Worm (Caenorhabditis elegans) whole organism, L3 larva: Measurements from ENCODE around the gene srxa-2.

Source experiments
- R02D3.7 ChIP-seq: fragments of 150-350 bp; optimal IDR thresholded peaks from 2 replicates; lab custom pipeline; 2014; ENCODE audit warnings: missing biosample characterization, missing genetic modification characterization
- ZK546.5 ChIP-seq: sonication (generic microtip); optimal IDR thresholded peaks from 2 replicates; lab custom pipeline; 2017; ENCODE audit warnings: missing biosample characterization, missing genetic modification characterization
- aly-2 ChIP-seq: fragments of 150-350 bp; optimal IDR thresholded peaks from 2 replicates; lab custom pipeline; 2014; ENCODE audit warnings: missing biosample characterization, missing genetic modification characterization
- ama-1 ChIP-seq: fragments of 150-350 bp; optimal IDR thresholded peaks from 2 replicates; lab custom pipeline; 2018
- ceh-16 ChIP-seq: sonication (generic microtip); optimal IDR thresholded peaks from 2 replicates; lab custom pipeline; 2017; ENCODE audit warnings: missing biosample characterization, missing genetic modification characterization
- ceh-82 ChIP-seq: fragments of 150-350 bp; optimal IDR thresholded peaks from 2 replicates; lab custom pipeline; 2014; ENCODE audit warnings: missing biosample characterization, missing genetic modification characterization
- ceh-9 ChIP-seq: sonication (generic microtip); optimal IDR thresholded peaks from 2 replicates; lab custom pipeline; 2018; ENCODE audit warnings: missing biosample characterization, missing genetic modification characterization
- egl-27 ChIP-seq: sonication (generic microtip); optimal IDR thresholded peaks from 4 replicates; lab custom pipeline; 2017; ENCODE audit warnings: missing biosample characterization, missing genetic modification reagents, missing genetic modification characterization
- egl-5 ChIP-seq: fragments of 150-350 bp; optimal IDR thresholded peaks from 2 replicates; lab custom pipeline; 2017; ENCODE audit warnings: missing biosample characterization, missing genetic modification reagents, missing genetic modification characterization, inconsistent platforms
- elt-2 ChIP-seq: sonication (generic microtip); optimal IDR thresholded peaks from 2 replicates; lab custom pipeline; 2016; ENCODE audit warnings: missing genetic modification reagents, mild to moderate bottlenecking, missing genetic modification characterization, missing compliant biosample characterization
- elt-3 ChIP-seq, 3 experiments: fragments of 150-350 bp in 1 of 3; sonication (generic microtip) in 2 of 3; optimal IDR thresholded peaks; 2 replicates in 2 of 3; 4 replicates in 1 of 3; lab custom pipeline; 2014 to 2017; ENCODE audit warnings: missing biosample characterization in 3 of 3, missing genetic modification characterization in 3 of 3
- eor-1 ChIP-seq, 2 experiments: fragments of 150-350 bp; optimal IDR thresholded peaks; 2 replicates each; lab custom pipeline; 2014 to 2018; ENCODE audit warnings: missing biosample characterization in 2 of 2, missing genetic modification characterization in 2 of 2
- fkh-2 ChIP-seq: fragments of 150-350 bp; optimal IDR thresholded peaks from 2 replicates; lab custom pipeline; 2014; ENCODE audit warnings: missing biosample characterization, missing genetic modification reagents, missing genetic modification characterization
- fos-1 ChIP-seq: fragments of 150-350 bp; optimal IDR thresholded peaks from 2 replicates; lab custom pipeline; 2014; ENCODE audit warnings: missing biosample characterization, missing genetic modification characterization
- hmg-11 ChIP-seq: sonication (generic microtip); optimal IDR thresholded peaks from 2 replicates; lab custom pipeline; 2016; ENCODE audit warnings: missing genetic modification characterization, missing compliant biosample characterization
- lin-15B ChIP-seq: fragments of 150-350 bp; optimal IDR thresholded peaks from 2 replicates; lab custom pipeline; 2014; ENCODE audit warnings: missing biosample characterization, missing genetic modification characterization
- lin-39 ChIP-seq: fragments of 150-350 bp; optimal IDR thresholded peaks from 2 replicates; lab custom pipeline; 2018; ENCODE audit warnings: missing biosample characterization, missing genetic modification reagents, missing genetic modification characterization
- lsy-12 ChIP-seq: sonication (generic microtip); optimal IDR thresholded peaks from 2 replicates; lab custom pipeline; 2016; ENCODE audit warnings: mild to moderate bottlenecking, missing genetic modification characterization, missing compliant biosample characterization
- mdl-1 ChIP-seq: fragments of 150-350 bp; optimal IDR thresholded peaks from 2 replicates; lab custom pipeline; 2014; ENCODE audit warnings: missing biosample characterization, missing genetic modification characterization
- mml-1 ChIP-seq: fragments of 150-350 bp; sonication (generic microtip); optimal IDR thresholded peaks from 3 replicates; lab custom pipeline; 2014; ENCODE audit warnings: missing biosample characterization, missing genetic modification characterization
- nfya-1 ChIP-seq: sonication (generic microtip); optimal IDR thresholded peaks from 2 replicates; lab custom pipeline; 2017; ENCODE audit warnings: missing genetic modification characterization, mild to moderate bottlenecking, missing compliant biosample characterization, antibody characterized with exemption, moderate library complexity; ENCODE audit not compliant: insufficient read depth
- nhr-12 ChIP-seq: fragments of 150-350 bp; optimal IDR thresholded peaks from 2 replicates; lab custom pipeline; 2014; ENCODE audit warnings: missing biosample characterization, missing genetic modification characterization
- nhr-23 ChIP-seq: fragments of 150-350 bp; optimal IDR thresholded peaks from 2 replicates; lab custom pipeline; 2014; ENCODE audit warnings: missing biosample characterization, missing genetic modification reagents, missing genetic modification characterization
- nhr-25 ChIP-seq: sonication (generic microtip); optimal IDR thresholded peaks from 2 replicates; lab custom pipeline; 2017; ENCODE audit warnings: missing biosample characterization, missing genetic modification characterization
- nhr-28 ChIP-seq: fragments of 150-350 bp; optimal IDR thresholded peaks from 2 replicates; lab custom pipeline; 2014; ENCODE audit warnings: missing biosample characterization, missing genetic modification characterization
- nhr-43 ChIP-seq: sonication (generic microtip); optimal IDR thresholded peaks from 2 replicates; lab custom pipeline; 2016; ENCODE audit warnings: mild to moderate bottlenecking, missing genetic modification characterization, missing compliant biosample characterization; ENCODE audit not compliant: poor library complexity, severe bottlenecking
- nhr-67 ChIP-seq: fragments of 150-350 bp; optimal IDR thresholded peaks from 2 replicates; lab custom pipeline; 2014; ENCODE audit warnings: missing biosample characterization, missing genetic modification characterization
- nhr-76 ChIP-seq: fragments of 150-350 bp; sonication (generic microtip); optimal IDR thresholded peaks from 5 replicates; lab custom pipeline; 2014; ENCODE audit warnings: missing biosample characterization, missing genetic modification characterization
- nhr-77 ChIP-seq: fragments of 150-350 bp; optimal IDR thresholded peaks from 2 replicates; lab custom pipeline; 2014; ENCODE audit warnings: missing biosample characterization, missing genetic modification characterization
- pha-4 ChIP-seq: fragments of 150-350 bp; optimal IDR thresholded peaks from 2 replicates; lab custom pipeline; 2014; ENCODE audit warnings: missing biosample characterization, missing genetic modification reagents, missing genetic modification characterization
- pqm-1 ChIP-seq: fragments of 150-350 bp; optimal IDR thresholded peaks from 2 replicates; lab custom pipeline; 2017; ENCODE audit warnings: missing biosample characterization, missing genetic modification characterization, inconsistent platforms
- sea-2 ChIP-seq: fragments of 150-350 bp; sonication (generic microtip); optimal IDR thresholded peaks from 4 replicates; lab custom pipeline; 2014; ENCODE audit warnings: missing biosample characterization, missing genetic modification reagents, missing genetic modification characterization
- snpc-4 ChIP-seq: fragments of 150-350 bp; optimal IDR thresholded peaks from 2 replicates; lab custom pipeline; 2014; ENCODE audit warnings: missing biosample characterization, missing genetic modification characterization
- tbx-2 ChIP-seq: sonication (generic microtip); optimal IDR thresholded peaks from 2 replicates; lab custom pipeline; 2016; ENCODE audit warnings: mild to moderate bottlenecking, missing genetic modification characterization, missing compliant biosample characterization
- unc-62 ChIP-seq: fragments of 150-350 bp; sonication (generic microtip); optimal IDR thresholded peaks from 4 replicates; lab custom pipeline; 2014; ENCODE audit warnings: missing biosample characterization, missing genetic modification reagents, missing genetic modification characterization
- zag-1 ChIP-seq: fragments of 150-350 bp; optimal IDR thresholded peaks from 2 replicates; lab custom pipeline; 2014; ENCODE audit warnings: missing biosample characterization, missing genetic modification characterization
- ztf-11 ChIP-seq: fragments of 150-350 bp; optimal IDR thresholded peaks from 2 replicates; lab custom pipeline; 2014; ENCODE audit warnings: missing biosample characterization, missing genetic modification characterization
- ztf-4 ChIP-seq: fragments of 150-350 bp; optimal IDR thresholded peaks from 2 replicates; lab custom pipeline; 2014; ENCODE audit warnings: missing biosample characterization, missing genetic modification characterization

Gene srxa-2

DNA sequence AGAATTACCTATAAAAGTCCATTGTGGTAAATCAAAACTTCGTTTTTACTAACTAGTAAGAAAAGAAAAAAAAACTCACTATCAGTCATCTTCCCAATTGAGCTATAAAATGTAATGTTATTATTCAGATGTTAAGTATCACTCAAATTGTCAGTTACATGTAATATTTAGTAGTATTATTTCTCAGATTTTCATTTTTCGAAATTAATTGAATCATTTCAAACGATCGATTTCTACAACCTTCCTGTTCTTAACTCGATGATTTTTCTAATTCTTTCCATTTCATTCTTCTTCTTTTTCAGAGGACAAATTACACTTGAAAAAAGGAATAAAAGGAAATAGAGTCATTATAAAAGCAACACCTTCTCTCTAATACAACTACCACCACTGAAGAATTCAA is 4.8 kb downstream of the srxa-2 start, which contains the start of gene F59B8.1:
F59B8.1 (plus strand) TSS at position 301 of the 400 bp plus-strand sequence.
- no peak for TF ChIP-seq ztf-4 (tag; lab: Kevin White, UChicago)
- no peak for TF ChIP-seq aly-2
- no peak for TF ChIP-seq mml-1 (tag; lab: Kevin White, UChicago)
- no peak for TF ChIP-seq elt-3 (tag; optimal IDR thresholded peaks at IDR 0.05; lab: Kevin White, UChicago)
- no peak for TF ChIP-seq ZK546.5 (tag; lab: Kevin White, UChicago)
- TF ChIP-seq hmg-11 (tag; lab: Kevin White, UChicago) = no peak
- no peak for TF ChIP-seq lin-39 (tag; lab: Kevin White, UChicago)
- TF ChIP-seq pqm-1 (tag; lab: Kevin White, UChicago) = no peak
- no peak for TF ChIP-seq R02D3.7 (tag; lab: Kevin White, UChicago)
- no peak for TF ChIP-seq nhr-23 (tag; lab: Kevin White, UChicago)
- no peak for TF ChIP-seq unc-62 (GFP tag; lab: Kevin White, UChicago)

ce11 chrIV:9432327-9432726 is 9.1 kb downstream of the srxa-2 start:
- no peak for TF ChIP-seq ceh-16
- no peak for TF ChIP-seq nhr-12 (tag; lab: Kevin White, UChicago)
- no peak for TF ChIP-seq nhr-67 (tag; lab: Kevin White, UChicago)
- TF ChIP-seq fkh-2 (tag; lab: Kevin White, UChicago) = no peak
- TF ChIP-seq zag-1 = no peak
- no peak for TF ChIP-seq egl-5
- no peak for TF ChIP-seq ceh-9 (tag; lab: Kevin White, UChicago)
- no peak for TF ChIP-seq lin-39 (tag; lab: Kevin White, UChicago)
- no peak for TF ChIP-seq mdl-1 (tag; lab: Kevin White, UChicago)
- no peak for TF ChIP-seq nhr-28 (tag; lab: Kevin White, UChicago)
- no peak for TF ChIP-seq ztf-11
- no peak for TF ChIP-seq unc-62 (GFP tag; lab: Kevin White, UChicago)
- no peak for TF ChIP-seq eor-1 (tag; optimal IDR thresholded peaks at IDR 0.05; lab: Kevin White, UChicago)
- no peak for TF ChIP-seq nhr-25
- no peak for TF ChIP-seq nhr-23 (tag; lab: Kevin White, UChicago)
- no peak for TF ChIP-seq ZK546.5 (tag; lab: Kevin White, UChicago)
- TF ChIP-seq, all 47 proteins: peak for 0

ce11 chrIV:9438753-9439152 is 15.6 kb downstream of the srxa-2 start:
- TF ChIP-seq ceh-82 = no peak
- TF ChIP-seq ztf-11 = no peak
- TF ChIP-seq lin-15B (tag; lab: Kevin White, UChicago) = no peak
- TF ChIP-seq egl-27 (tag; lab: Kevin White, UChicago) = no peak
- peak; percentile 56 for TF ChIP-seq nhr-43 (tag; lab: Kevin White, UChicago)
- no peak for TF ChIP-seq lin-39 (tag; lab: Kevin White, UChicago)
- TF ChIP-seq sea-2 (GFP tag; lab: Kevin White, UChicago) = no peak
- TF ChIP-seq lsy-12 (tag; lab: Kevin White, UChicago) = peak; percentile 63
- peak; percentile 60 for TF ChIP-seq nhr-25
- peak; percentile 4 for TF ChIP-seq pqm-1 (tag; lab: Kevin White, UChicago)
- TF ChIP-seq elt-2 (tag; lab: Kevin White, UChicago) = peak; percentile 50
- no peak for TF ChIP-seq fos-1 (tag; lab: Kevin White, UChicago)
- TF ChIP-seq nhr-23 (tag; lab: Kevin White, UChicago) = peak; percentile 32
- TF ChIP-seq nhr-77 (tag; lab: Kevin White, UChicago) = no peak
- TF ChIP-seq ceh-16 = no peak
- no peak for TF ChIP-seq ZK546.5 (tag; lab: Kevin White, UChicago)
- peak; percentile 40 for TF ChIP-seq tbx-2 (tag; lab: Kevin White, UChicago)
- TF ChIP-seq nfya-1 (tag; lab: Kevin White, UChicago) = peak; percentile 12
- no peak for TF ChIP-seq nhr-76 (tag; lab: Kevin White, UChicago)
- TF ChIP-seq zag-1 = no peak
- peak in 1 of 3 experiments; percentile 10 for TF ChIP-seq elt-3 (tag; optimal IDR thresholded peaks at IDR 0.05; lab: Kevin White, UChicago)
- TF ChIP-seq ceh-9 (tag; lab: Kevin White, UChicago) = no peak
- TF ChIP-seq hmg-11 (tag; lab: Kevin White, UChicago) = no peak
- peak; percentile 96 for TF ChIP-seq ama-1 (lab: Kevin White, UChicago)
- TF ChIP-seq nhr-28 (tag; lab: Kevin White, UChicago) = no peak

ce11 chrIV:9440880-9441336 is 17.7 kb downstream of the srxa-2 start, which contains the start of gene idh-1:
idh-1 (minus strand) TSS chrIV:9441107.
- no peak for TF ChIP-seq ceh-16
- peak; percentile 58 for TF ChIP-seq nfya-1 (tag; lab: Kevin White, UChicago)
- no peak for TF ChIP-seq egl-5
- peak; percentile 89 for TF ChIP-seq ama-1 (lab: Kevin White, UChicago)
- peak; percentile 45 for TF ChIP-seq nhr-23 (tag; lab: Kevin White, UChicago)
- TF ChIP-seq pha-4 = peak; percentile 25
- TF ChIP-seq nhr-25 = peak; percentile 88
- TF ChIP-seq snpc-4 (tag; lab: Kevin White, UChicago) = peak; percentile 83
- TF ChIP-seq ceh-82 = no peak
- no peak for TF ChIP-seq nhr-12 (tag; lab: Kevin White, UChicago)
- TF ChIP-seq sea-2 (GFP tag; lab: Kevin White, UChicago) = no peak
- peak; percentile 59 for TF ChIP-seq lin-39 (tag; lab: Kevin White, UChicago)
- peak; percentile 27 for TF ChIP-seq hmg-11 (tag; lab: Kevin White, UChicago)
- peak; percentile 62 for TF ChIP-seq lin-15B (tag; lab: Kevin White, UChicago)
- no peak for TF ChIP-seq unc-62 (GFP tag; lab: Kevin White, UChicago)
- peak; percentile 17 for TF ChIP-seq pqm-1 (tag; lab: Kevin White, UChicago)
- TF ChIP-seq nhr-77 (tag; lab: Kevin White, UChicago) = no peak
